Worm (Caenorhabditis elegans) whole organism, young adult: Measurements from ENCODE around the gene F46C5.7.

ENCODE experiments used
- Y56A3A.18 ChIP-seq: fragments of 200-800 bp; sonication (Bioruptor generic); IDR thresholded peaks from 2 replicates; pipeline ENCODE4 v1.3.6; 2022; ENCODE audit warnings: missing genetic modification reagents, missing genetic modification characterization, missing compliant biosample characterization
- lin-26 ChIP-seq: fragments of 200-800 bp; sonication (Bioruptor generic); IDR thresholded peaks from 2 replicates; pipeline ENCODE4 v1.3.6; 2022; ENCODE audit warnings: missing genetic modification reagents, missing genetic modification characterization, missing compliant biosample characterization
- lsl-1 ChIP-seq: fragments of 200-800 bp; sonication (Bioruptor generic); optimal IDR thresholded peaks from 2 replicates; lab custom pipeline; 2018; ENCODE audit warnings: mild to moderate bottlenecking, missing genetic modification characterization, moderate library complexity, missing compliant biosample characterization
- madf-3 ChIP-seq: fragments of 200-800 bp; sonication (Bioruptor generic); IDR thresholded peaks from 2 replicates; pipeline ENCODE4 v1.3.6; 2022; ENCODE audit warnings: missing genetic modification reagents, missing genetic modification characterization, missing compliant biosample characterization
- pbrm-1 ChIP-seq: fragments of 200-800 bp; sonication (Bioruptor generic); IDR thresholded peaks from 2 replicates; pipeline ENCODE4 v1.3.6; 2022; ENCODE audit warnings: missing genetic modification reagents, missing genetic modification characterization, missing compliant biosample characterization
- snpc-4 ChIP-seq, 5 experiments: fragments of 150-350 bp in 1 of 5; sonication (generic microtip) in 4 of 5; optimal IDR thresholded peaks; 2 replicates each; lab custom pipeline; 2014 to 2018; ENCODE audit warnings: missing genetic modification characterization in 5 of 5, missing biosample characterization in 3 of 5, antibody characterized with exemption in 2 of 5, mild to moderate bottlenecking in 2 of 5, missing compliant biosample characterization in 2 of 5, missing genotype in 2 of 5, moderate library complexity in 2 of 5, missing genetic modification reagents in 1 of 5
- tbp1 ChIP-seq: fragments of 200-800 bp; sonication (Bioruptor generic); optimal IDR thresholded peaks from 2 replicates; lab custom pipeline; 2018; ENCODE audit warnings: mild to moderate bottlenecking, missing genetic modification characterization, missing compliant biosample characterization

- no peak for TF ChIP-seq madf-3 (GFP tag; lab: Robert Waterston, UW)
- no peak for TF ChIP-seq snpc-4 (GFP tag; optimal IDR thresholded peaks at IDR 0.05; lab: Kevin White, UChicago)
- TF ChIP-seq snpc-4 (tag; optimal IDR thresholded peaks at IDR 0.05; lab: Kevin White, UChicago), result no peak
- TF ChIP-seq Y56A3A.18 (GFP tag; lab: Robert Waterston, UW), result no peak
- no peak for TF ChIP-seq pbrm-1 (GFP tag; lab: Robert Waterston, UW)
- TF ChIP-seq tbp1 (GFP tag; lab: Kevin White, UChicago), result no peak
- no peak for TF ChIP-seq lsl-1 (GFP tag; lab: Kevin White, UChicago)
- TF ChIP-seq lin-26 (GFP tag; lab: Robert Waterston, UW), result no peak
Observed at ce11 chrII:8854874-8855273, 15.7 kb downstream of the F46C5.7 start.
